Worm (Caenorhabditis elegans) whole organism, early embryonic: ENCODE results near the gene Y43F8B.25.

Source experiments
- F13C5.2 ChIP-seq: sonication (generic microtip); optimal IDR thresholded peaks from 2 replicates; lab custom pipeline; 2017; ENCODE audit warnings: mild to moderate bottlenecking, missing genetic modification characterization, inconsistent platforms, missing compliant biosample characterization
- ama-1 ChIP-seq: fragments of 150-350 bp; optimal IDR thresholded peaks from 2 replicates; lab custom pipeline; 2014
- ceh-13 ChIP-seq: fragments of 200-800 bp; sonication (Bioruptor generic); optimal IDR thresholded peaks from 2 replicates; lab custom pipeline; 2018; ENCODE audit warnings: mild to moderate bottlenecking, missing genetic modification characterization, missing compliant biosample characterization
- ets-7 ChIP-seq: sonication (generic microtip); optimal IDR thresholded peaks from 2 replicates; lab custom pipeline; 2016; ENCODE audit warnings: missing genotype, missing genetic modification characterization, missing compliant biosample characterization
- flt-1 ChIP-seq: fragments of 200-800 bp; sonication (Bioruptor generic); IDR thresholded peaks from 2 replicates; pipeline ENCODE4 v1.3.6; 2022; ENCODE audit warnings: missing genetic modification characterization, missing compliant biosample characterization
- hmg-4 ChIP-seq: fragments of 200-800 bp; sonication (Bioruptor generic); optimal IDR thresholded peaks from 2 replicates; lab custom pipeline; 2018; ENCODE audit warnings: mild to moderate bottlenecking, missing genetic modification characterization, missing compliant biosample characterization
- pes-1 ChIP-seq: fragments of 200-800 bp; sonication (Bioruptor generic); IDR thresholded peaks from 2 replicates; pipeline ENCODE4 v1.3.6; 2022; ENCODE audit warnings: missing genetic modification reagents, missing genetic modification characterization, missing compliant biosample characterization

ce11 chrV:19477852-19478251 lies 15.1 kb downstream of the Y43F8B.25 start, which contains the start of gene Y43F8B.9:
- TF ChIP-seq ets-7 (tag; lab: Kevin White, UChicago) (no peak), ama-1 (lab: Kevin White, UChicago) (no peak), hmg-4 (GFP tag; lab: Kevin White, UChicago) (no peak), flt-1 (GFP tag; lab: Robert Waterston, UW) (no peak), F13C5.2 (no peak), ceh-13 (no peak), pes-1 (GFP tag; lab: Robert Waterston, UW) (no peak)
